Worm (Caenorhabditis elegans) whole organism, early embryonic: ENCODE measurements around the gene W04G3.12.

Source experiments
- B0310.2 ChIP-seq: sonication (generic microtip); optimal IDR thresholded peaks from 2 replicates; lab custom pipeline; 2016; ENCODE audit warnings: mild to moderate bottlenecking, missing genetic modification characterization, missing compliant biosample characterization
- F13C5.2 ChIP-seq: sonication (generic microtip); optimal IDR thresholded peaks from 2 replicates; lab custom pipeline; 2017; ENCODE audit warnings: mild to moderate bottlenecking, missing genetic modification characterization, inconsistent platforms, missing compliant biosample characterization
- aly-1 ChIP-seq: sonication (generic microtip); optimal IDR thresholded peaks from 2 replicates; lab custom pipeline; 2016; ENCODE audit warnings: missing genetic modification characterization, missing compliant biosample characterization
- ama-1 ChIP-seq: fragments of 150-350 bp; optimal IDR thresholded peaks from 2 replicates; lab custom pipeline; 2014
- ceh-13 ChIP-seq: fragments of 200-800 bp; sonication (Bioruptor generic); optimal IDR thresholded peaks from 2 replicates; lab custom pipeline; 2018; ENCODE audit warnings: mild to moderate bottlenecking, missing genetic modification characterization, missing compliant biosample characterization
- ceh-36 ChIP-seq: sonication (generic microtip); optimal IDR thresholded peaks from 2 replicates; lab custom pipeline; 2016; ENCODE audit warnings: missing genetic modification characterization, inconsistent platforms, missing compliant biosample characterization
- ets-7 ChIP-seq: sonication (generic microtip); optimal IDR thresholded peaks from 2 replicates; lab custom pipeline; 2016; ENCODE audit warnings: missing genotype, missing genetic modification characterization, missing compliant biosample characterization
- flt-1 ChIP-seq: fragments of 200-800 bp; sonication (Bioruptor generic); IDR thresholded peaks from 2 replicates; pipeline ENCODE4 v1.3.6; 2022; ENCODE audit warnings: missing genetic modification characterization, missing compliant biosample characterization
- hmbx-1 ChIP-seq: sonication (generic microtip); optimal IDR thresholded peaks from 2 replicates; lab custom pipeline; 2016; ENCODE audit warnings: mild to moderate bottlenecking, missing genetic modification characterization, missing compliant biosample characterization
- hmg-4 ChIP-seq: fragments of 200-800 bp; sonication (Bioruptor generic); optimal IDR thresholded peaks from 2 replicates; lab custom pipeline; 2018; ENCODE audit warnings: mild to moderate bottlenecking, missing genetic modification characterization, missing compliant biosample characterization
- hnd-1 ChIP-seq: sonication (generic microtip); optimal IDR thresholded peaks from 2 replicates; lab custom pipeline; 2016; ENCODE audit warnings: missing genetic modification characterization, missing compliant biosample characterization
- pes-1 ChIP-seq: fragments of 200-800 bp; sonication (Bioruptor generic); IDR thresholded peaks from 2 replicates; pipeline ENCODE4 v1.3.6; 2022; ENCODE audit warnings: missing genetic modification reagents, missing genetic modification characterization, missing compliant biosample characterization
- scrt-1 ChIP-seq: fragments of 200-800 bp; sonication (Bioruptor generic); IDR thresholded peaks from 2 replicates; pipeline ENCODE4 v1.3.6; 2022; ENCODE audit warnings: missing genetic modification characterization, missing compliant biosample characterization
- sea-1 ChIP-seq: fragments of 200-800 bp; sonication (Bioruptor generic); conservative IDR thresholded peaks from 2 replicates; pipeline ENCODE4 v1.3.6; 2022; ENCODE audit warnings: missing genetic modification characterization, missing compliant biosample characterization
- tbx-11 ChIP-seq: fragments of 200-800 bp; sonication (Bioruptor generic); IDR thresholded peaks from 2 replicates; pipeline ENCODE4 v1.3.6; 2022; ENCODE audit warnings: missing genetic modification characterization, missing compliant biosample characterization
- tbx-37 ChIP-seq: fragments of 200-800 bp; sonication (Bioruptor generic); conservative IDR thresholded peaks from 2 replicates; pipeline ENCODE4 v1.3.6; 2022; ENCODE audit warnings: missing genetic modification reagents, missing genetic modification characterization, missing compliant biosample characterization
- tra-4 ChIP-seq: sonication (generic microtip); optimal IDR thresholded peaks from 2 replicates; lab custom pipeline; 2017; ENCODE audit warnings: missing genetic modification characterization, missing compliant biosample characterization

Gene W04G3.12

ce11 chrX:11076491-11076890, at the start of gene W04G3.12:
Gene W04G3.12 (minus strand): TSS chrX:11076801.
- TF ChIP-seq hnd-1 (tag; lab: Kevin White, UChicago), result no peak
- TF ChIP-seq B0310.2 (tag; lab: Kevin White, UChicago), result no peak
- TF ChIP-seq ets-7 (tag; lab: Kevin White, UChicago), result no peak

ce11 chrX:11126259-11126658, 49.7 kb upstream of the W04G3.12 start:
- TF ChIP-seq tbx-11 (GFP tag; lab: Robert Waterston, UW), result no peak
- TF ChIP-seq tra-4, result no peak
- no peak for TF ChIP-seq aly-1 (tag; lab: Kevin White, UChicago)
- no peak for TF ChIP-seq ets-7 (tag; lab: Kevin White, UChicago)
- TF ChIP-seq ama-1 (lab: Kevin White, UChicago), result no peak
- no peak for TF ChIP-seq ceh-13 (GFP tag; lab: Kevin White, UChicago)
- TF ChIP-seq F13C5.2, result no peak
- no peak for TF ChIP-seq B0310.2 (tag; lab: Kevin White, UChicago)
- TF ChIP-seq pes-1 (GFP tag; lab: Robert Waterston, UW), result no peak
- TF ChIP-seq flt-1, result no peak
- no peak for TF ChIP-seq tbx-37 (GFP tag; lab: Robert Waterston, UW)
- no peak for TF ChIP-seq hmbx-1 (tag; lab: Kevin White, UChicago)
- no peak for TF ChIP-seq hnd-1 (tag; lab: Kevin White, UChicago)

ce11 chrX:11125520-11125919, 48.9 kb upstream of the W04G3.12 start, which contains the start of gene alr-1:
Gene alr-1 (minus strand): TSS chrX:11125620.
- TF ChIP-seq ceh-36, result no peak
- TF ChIP-seq hnd-1 (tag; lab: Kevin White, UChicago), result no peak
- TF ChIP-seq F13C5.2, result no peak
- no peak for TF ChIP-seq ets-7 (tag; lab: Kevin White, UChicago)
- no peak for TF ChIP-seq tbx-37 (GFP tag; lab: Robert Waterston, UW)
- no peak for TF ChIP-seq B0310.2 (tag; lab: Kevin White, UChicago)
- no peak for TF ChIP-seq hmg-4
- TF ChIP-seq scrt-1, result no peak
- no peak for TF ChIP-seq tbx-11 (GFP tag; lab: Robert Waterston, UW)

- TF ChIP-seq aly-1 (tag; lab: Kevin White, UChicago) (no peak), ceh-36 (no peak), ama-1 (lab: Kevin White, UChicago) (no peak), F13C5.2 (no peak), B0310.2 (tag; lab: Kevin White, UChicago) (no peak), hmg-4 (no peak)
Measured at ce11 chrX:11123998-11124397, 47.4 kb upstream of the W04G3.12 start.

ce11 chrX:11122412-11122811, 45.8 kb upstream of the W04G3.12 start:
- TF ChIP-seq flt-1 (no peak), tbx-37 (GFP tag; lab: Robert Waterston, UW) (no peak), tbx-11 (GFP tag; lab: Robert Waterston, UW) (no peak), ceh-36 (no peak), hmbx-1 (tag; lab: Kevin White, UChicago) (no peak), ets-7 (tag; lab: Kevin White, UChicago) (no peak), hmg-4 (no peak), B0310.2 (tag; lab: Kevin White, UChicago) (no peak), pes-1 (GFP tag; lab: Robert Waterston, UW) (no peak), ama-1 (lab: Kevin White, UChicago) (no peak)

- TF ChIP-seq hnd-1 (tag; lab: Kevin White, UChicago) (no peak), ceh-36 (no peak), hmg-4 (no peak), pes-1 (GFP tag; lab: Robert Waterston, UW) (no peak), hmbx-1 (tag; lab: Kevin White, UChicago) (no peak), ceh-13 (GFP tag; lab: Kevin White, UChicago) (no peak)
Measured at ce11 chrX:11120808-11121207, 44.2 kb upstream of the W04G3.12 start, which contains the start of gene R08B4.3. Gene R08B4.3 (minus strand): TSS chrX:11121005.

ce11 chrX:11116723-11117122, 40.1 kb upstream of the W04G3.12 start, which contains the start of gene nlp-66:
Gene nlp-66 (minus strand): TSS chrX:11116823.
- no peak for TF ChIP-seq hmg-4
- no peak for TF ChIP-seq ceh-36
- no peak for TF ChIP-seq aly-1 (tag; lab: Kevin White, UChicago)
- TF ChIP-seq ama-1 (lab: Kevin White, UChicago), result no peak
- no peak for TF ChIP-seq B0310.2 (tag; lab: Kevin White, UChicago)

- TF ChIP-seq ama-1 (lab: Kevin White, UChicago), result no peak
- no peak for TF ChIP-seq hmbx-1 (tag; lab: Kevin White, UChicago)
- TF ChIP-seq pes-1 (GFP tag; lab: Robert Waterston, UW), result no peak
- TF ChIP-seq hmg-4, result no peak
- TF ChIP-seq tra-4, result no peak
- TF ChIP-seq tbx-11 (GFP tag; lab: Robert Waterston, UW), result no peak
- no peak for TF ChIP-seq sea-1
- TF ChIP-seq aly-1 (tag; lab: Kevin White, UChicago), result no peak
- no peak for TF ChIP-seq B0310.2 (tag; lab: Kevin White, UChicago)
- no peak for TF ChIP-seq tbx-37 (GFP tag; lab: Robert Waterston, UW)
- TF ChIP-seq ets-7 (tag; lab: Kevin White, UChicago), result no peak
- no peak for TF ChIP-seq flt-1
- no peak for TF ChIP-seq ceh-36
- TF ChIP-seq F13C5.2, result no peak
- no peak for TF ChIP-seq scrt-1
- TF ChIP-seq ceh-13 (GFP tag; lab: Kevin White, UChicago), result no peak
- no peak for TF ChIP-seq hnd-1 (tag; lab: Kevin White, UChicago)
Measured at ce11 chrX:11114420-11114819, 37.8 kb upstream of the W04G3.12 start.

- no peak for TF ChIP-seq ceh-36
- no peak for TF ChIP-seq hmbx-1 (tag; lab: Kevin White, UChicago)
- TF ChIP-seq tbx-11 (GFP tag; lab: Robert Waterston, UW), result no peak
- no peak for TF ChIP-seq flt-1
- no peak for TF ChIP-seq hmg-4
- TF ChIP-seq ama-1 (lab: Kevin White, UChicago), result no peak
- no peak for TF ChIP-seq tra-4
- TF ChIP-seq ets-7 (tag; lab: Kevin White, UChicago), result no peak
- TF ChIP-seq tbx-37 (GFP tag; lab: Robert Waterston, UW), result no peak
- TF ChIP-seq hnd-1 (tag; lab: Kevin White, UChicago), result no peak
- TF ChIP-seq aly-1 (tag; lab: Kevin White, UChicago), result no peak
- no peak for TF ChIP-seq sea-1
- TF ChIP-seq B0310.2 (tag; lab: Kevin White, UChicago), result no peak
- no peak for TF ChIP-seq pes-1 (GFP tag; lab: Robert Waterston, UW)
- TF ChIP-seq ceh-13 (GFP tag; lab: Kevin White, UChicago), result no peak
- TF ChIP-seq scrt-1, result no peak
Measured at ce11 chrX:11109200-11109599, 32.6 kb upstream of the W04G3.12 start, which contains the start of gene grd-1. Gene grd-1 (plus strand): TSS chrX:11109440.
